Worm (Caenorhabditis elegans) whole organism, L4/young adult: ENCODE measurements around the gene srx-120.

Experiments
- W03F9.2 ChIP-seq: fragments of 150-350 bp; optimal IDR thresholded peaks from 2 replicates; lab custom pipeline; 2014; ENCODE audit warnings: missing biosample characterization, missing genetic modification characterization
- dao-5 ChIP-seq: sonication (generic microtip); optimal IDR thresholded peaks from 2 replicates; lab custom pipeline; 2016; ENCODE audit warnings: missing genotype, missing genetic modification characterization, moderate library complexity, missing compliant biosample characterization
- him-1 ChIP-seq: sonication (generic microtip); optimal IDR thresholded peaks from 2 replicates; lab custom pipeline; 2016; ENCODE audit warnings: missing genotype, missing genetic modification reagents, missing genetic modification characterization, missing compliant biosample characterization

ce11 chrII:12519616-12520015 is 11.4 kb upstream of the srx-120 start, which contains the start of gene ceh-99:
- no peak for TF ChIP-seq W03F9.2 (tag; lab: Kevin White, UChicago)
- no peak for TF ChIP-seq dao-5 (tag; lab: Kevin White, UChicago)
- no peak for TF ChIP-seq him-1 (tag; lab: Kevin White, UChicago)
